Worm (Caenorhabditis elegans) whole organism, dauer: ENCODE measurements around the gene F40G9.19.

ENCODE experiments used
- unc-62 ChIP-seq: sonication (generic microtip); optimal IDR thresholded peaks from 2 replicates; lab custom pipeline; 2017; ENCODE audit warnings: missing biosample characterization, missing genetic modification reagents, missing genetic modification characterization

The F40G9.19 gene

DNA sequence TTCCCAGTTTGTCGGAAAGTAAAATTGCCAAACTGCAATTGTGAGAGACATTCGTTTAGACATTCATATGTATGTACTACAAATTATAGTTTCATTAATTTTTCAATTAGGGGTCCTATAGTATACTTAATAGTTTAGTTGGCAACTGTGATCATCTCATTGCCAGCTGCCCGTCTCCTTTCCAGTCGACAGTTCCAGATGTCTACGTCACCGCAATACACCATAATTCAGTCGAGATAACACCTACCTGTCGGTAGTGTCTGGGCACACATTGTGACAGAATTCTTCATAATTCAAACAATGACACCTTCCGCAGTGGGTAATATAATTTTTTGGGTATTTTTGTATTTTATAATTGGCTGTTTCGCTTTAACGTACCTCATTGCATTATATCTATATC is at the start of gene F40G9.19:
Gene F40G9.19, plus strand, starts transcription at position 301 of the 400 bp plus-strand sequence.
- TF ChIP-seq unc-62 (GFP tag; lab: Kevin White, UChicago), result no peak

DNA sequence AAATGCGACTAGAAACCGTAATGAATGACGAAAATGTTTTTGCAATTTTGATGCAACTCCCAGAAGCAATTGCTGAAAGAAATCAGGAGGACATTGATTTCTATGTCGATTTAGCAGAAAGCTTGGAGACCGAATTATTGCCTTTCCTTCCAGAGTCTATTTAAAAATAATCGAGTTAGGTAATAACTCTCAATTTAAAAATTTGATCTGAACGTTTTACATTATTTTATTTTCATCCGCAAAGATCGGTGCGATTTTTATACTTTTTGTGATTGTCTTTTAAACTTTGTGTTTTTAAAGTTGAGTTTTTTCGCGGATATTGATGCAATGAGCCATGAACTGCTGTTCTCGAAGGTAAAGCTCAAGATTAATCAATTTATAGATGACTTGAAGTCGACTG is 49.1 kb upstream of the F40G9.19 start, which contains the start of gene pals-23:
Gene pals-23, plus strand, starts transcription at position 301 of the 400 bp plus-strand sequence.
- no peak for TF ChIP-seq unc-62 (GFP tag; lab: Kevin White, UChicago)

DNA sequence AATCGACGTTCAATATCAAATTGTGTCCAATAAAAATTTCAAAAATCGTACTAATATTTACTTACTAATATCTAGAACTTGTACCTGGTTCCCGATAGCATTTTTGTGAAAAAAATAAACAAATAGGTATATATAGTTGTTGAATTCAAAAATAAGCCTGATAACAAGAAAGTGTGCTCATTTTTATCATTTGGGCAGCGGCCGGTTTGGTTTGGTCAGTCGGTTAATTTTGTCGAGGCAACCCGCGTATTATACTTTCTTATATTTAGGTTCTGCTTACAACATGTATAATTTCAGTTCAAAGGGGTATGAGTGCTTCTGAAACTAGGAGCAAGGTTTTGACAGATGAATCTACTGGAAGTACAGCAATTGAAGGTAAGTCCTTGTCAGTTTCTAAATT is 43.0 kb upstream of the F40G9.19 start, which contains the start of the genes nhr-280 and C29F9.2:
Gene nhr-280, minus strand, starts transcription at position 101 of the 400 bp plus-strand sequence.
Gene C29F9.2, plus strand, starts transcription at position 298 of the 400 bp plus-strand sequence.
- TF ChIP-seq unc-62 (GFP tag; lab: Kevin White, UChicago), result no peak

DNA sequence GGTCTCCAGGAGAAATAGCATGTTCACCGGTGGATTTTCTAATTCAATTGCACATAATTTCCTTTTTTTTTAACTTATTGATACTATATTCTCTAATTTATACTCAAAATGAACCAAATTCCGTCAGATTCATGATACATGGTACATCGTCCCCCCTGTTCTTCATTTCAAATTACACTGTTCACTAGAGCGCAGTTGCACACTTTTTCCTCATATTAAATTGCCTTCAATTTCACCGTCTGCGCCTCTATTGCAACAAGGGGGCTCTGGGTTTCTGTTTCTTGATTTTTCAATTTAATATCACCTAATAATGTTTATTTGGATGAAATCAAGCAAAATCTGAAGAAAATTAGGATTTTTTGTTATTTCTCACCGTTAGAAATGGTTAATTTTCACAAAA is 42.0 kb upstream of the F40G9.19 start:
- TF ChIP-seq unc-62 (GFP tag; lab: Kevin White, UChicago), result no peak

DNA sequence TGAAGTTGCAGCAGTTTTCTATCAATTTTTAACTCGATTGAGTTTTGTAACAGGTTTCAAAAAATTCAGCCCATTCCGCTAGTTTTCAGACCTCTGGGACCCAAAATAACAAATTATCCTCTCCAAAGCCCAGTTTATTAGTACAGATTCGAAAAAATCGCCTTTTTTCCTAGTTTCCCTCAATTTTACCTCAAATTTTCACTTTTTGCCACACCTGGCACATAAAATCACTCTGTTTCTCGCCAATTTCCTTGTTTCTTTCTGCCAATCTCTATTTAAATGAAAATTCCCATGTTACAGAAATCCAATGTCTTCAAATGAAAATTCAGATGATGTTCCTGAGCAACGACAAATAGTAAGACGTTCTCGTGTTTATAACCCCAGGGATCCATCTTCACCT is 41.5 kb upstream of the F40G9.19 start, which contains the start of gene pals-22:
Gene pals-22, plus strand, starts transcription at position 301 of the 400 bp plus-strand sequence.
- no peak for TF ChIP-seq unc-62 (GFP tag; lab: Kevin White, UChicago)

DNA sequence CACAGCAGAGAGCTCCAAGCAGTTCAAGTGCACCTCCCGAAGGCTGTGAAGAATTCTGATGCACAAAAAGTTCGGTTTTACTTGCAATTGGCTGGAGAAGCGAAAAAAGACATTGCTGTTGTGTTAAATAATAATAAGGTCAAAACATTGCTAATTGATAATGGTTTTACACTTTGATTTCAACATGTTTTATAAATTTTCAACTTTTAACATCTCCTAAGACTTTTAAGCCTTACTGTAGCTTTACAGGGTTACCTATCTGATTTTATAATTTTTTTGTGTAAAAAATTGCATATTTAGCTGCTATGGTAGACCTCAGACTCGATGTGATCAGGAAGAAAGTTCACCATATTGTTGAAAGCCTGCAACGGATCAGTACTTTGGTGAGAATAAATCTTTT is 39.4 kb upstream of the F40G9.19 start, which contains the start of gene pals-25:
Gene pals-25, plus strand, starts transcription at position 301 of the 400 bp plus-strand sequence.
- no peak for TF ChIP-seq unc-62 (GFP tag; lab: Kevin White, UChicago)

DNA sequence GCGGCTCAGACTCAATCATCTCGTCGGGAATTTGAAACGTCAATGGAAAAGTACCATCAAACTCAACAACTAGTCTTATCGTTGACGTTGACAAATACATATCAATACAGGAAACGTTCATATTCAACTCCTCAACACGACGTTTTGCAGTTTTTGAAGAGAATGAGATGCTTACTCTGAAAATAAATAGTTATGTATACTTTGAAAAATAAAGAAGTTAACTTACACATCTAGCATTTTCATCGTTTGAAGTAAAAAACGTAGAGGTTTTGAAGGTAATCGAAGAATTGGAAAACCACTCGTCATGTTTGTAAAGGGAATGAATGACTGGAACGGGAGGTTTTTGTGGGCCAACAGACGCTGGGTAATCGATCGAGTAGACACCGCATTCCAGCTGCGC is 32.7 kb upstream of the F40G9.19 start, which contains the start of gene fbxb-81:
Gene fbxb-81, minus strand, starts transcription at position 314 of the 400 bp plus-strand sequence.
- TF ChIP-seq unc-62 (GFP tag; lab: Kevin White, UChicago), result no peak

DNA sequence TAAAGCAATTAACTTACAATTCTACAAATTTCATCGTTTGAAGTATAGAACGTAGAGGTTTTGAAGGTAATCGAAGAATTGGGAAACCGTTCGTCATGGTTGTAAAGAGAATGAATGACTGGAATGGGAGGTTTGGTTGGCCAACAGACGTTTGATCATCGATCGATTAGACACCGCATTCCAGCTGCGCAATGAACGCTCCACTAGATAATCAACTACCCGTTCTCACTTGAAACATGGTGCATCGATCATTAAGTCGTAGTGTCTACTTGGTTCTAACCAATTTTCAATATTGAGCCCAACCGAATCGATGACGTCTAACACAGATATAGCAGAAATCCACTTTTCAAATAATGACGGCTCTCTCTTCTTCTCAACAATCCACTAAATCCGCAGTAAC is 30.5 kb upstream of the F40G9.19 start, which contains the start of gene fbxb-82:
Gene fbxb-82, minus strand, starts transcription at position 101 of the 400 bp plus-strand sequence.
- no peak for TF ChIP-seq unc-62 (GFP tag; lab: Kevin White, UChicago)

DNA sequence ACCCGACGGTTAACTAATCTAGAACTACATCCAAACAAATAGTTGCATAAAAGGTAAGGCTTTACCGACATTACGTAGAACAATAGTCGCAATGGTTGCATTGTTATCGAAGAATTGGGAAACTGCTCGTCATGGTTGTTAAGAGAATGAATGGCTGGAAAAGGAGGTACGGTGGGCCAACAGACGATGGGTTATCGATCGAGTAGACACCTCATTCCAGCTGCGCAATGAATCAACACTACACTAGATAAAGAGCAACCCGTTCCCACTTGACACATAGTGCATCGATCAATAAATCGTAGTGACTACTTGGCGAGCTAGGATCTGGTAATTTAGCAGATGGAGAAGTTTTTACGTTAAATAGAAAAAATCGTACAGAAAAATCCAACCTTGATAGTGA is 28.5 kb upstream of the F40G9.19 start, which contains the start of the genes T17A3.12 and fbxb-83:
Gene T17A3.12, minus strand, starts transcription at position 101 of the 400 bp plus-strand sequence.
Gene fbxb-83, minus strand, starts transcription at position 134 of the 400 bp plus-strand sequence.
- no peak for TF ChIP-seq unc-62 (GFP tag; lab: Kevin White, UChicago)

DNA sequence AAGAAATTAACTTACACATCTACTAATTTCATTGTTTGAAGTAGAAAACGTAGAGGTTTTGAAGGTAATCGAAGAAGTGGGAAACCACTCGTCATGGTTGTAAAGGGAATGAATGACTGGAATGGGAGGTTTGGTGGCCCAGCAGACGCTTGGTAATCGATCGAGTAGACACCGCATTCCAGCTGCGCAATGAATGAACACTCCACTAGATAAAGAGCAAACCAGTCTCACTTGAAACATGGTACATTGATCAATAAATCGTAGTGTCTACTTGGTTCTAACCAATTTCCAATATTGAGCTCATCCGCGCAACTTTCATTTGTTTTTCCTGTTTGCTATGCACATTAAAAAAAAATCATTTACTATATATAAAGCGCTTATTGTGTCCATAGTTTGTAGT is 27.2 kb upstream of the F40G9.19 start, which contains the start of gene fbxb-84:
Gene fbxb-84, minus strand, starts transcription at position 101 of the 400 bp plus-strand sequence.
- TF ChIP-seq unc-62 (GFP tag; lab: Kevin White, UChicago), result no peak

DNA sequence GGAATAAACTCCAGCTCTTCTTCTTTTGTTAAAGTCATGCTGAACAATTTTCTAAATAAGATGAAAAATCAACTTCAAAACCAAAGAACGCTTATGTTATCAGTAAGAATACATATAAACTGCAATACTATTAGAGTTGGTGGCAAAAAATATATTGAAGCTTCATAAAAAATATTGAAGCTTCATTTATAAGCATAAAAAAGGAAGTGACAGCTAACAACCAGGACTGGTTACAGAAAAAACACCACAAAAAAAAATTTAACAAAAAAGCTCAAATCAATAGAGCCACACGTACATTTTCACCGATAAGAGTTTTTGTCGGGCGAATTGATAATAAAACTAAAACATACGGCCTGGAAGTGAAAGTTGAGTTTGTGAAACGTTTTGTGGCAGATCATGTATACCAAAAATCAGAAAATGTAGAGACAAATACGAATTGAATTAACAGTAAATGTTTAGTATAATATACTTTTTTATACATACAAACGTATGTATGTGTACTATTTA is 26.0 kb upstream of the F40G9.19 start, which contains the start of gene sqst-5:
Gene sqst-5, minus strand, starts transcription at position 51 of the 507 bp plus-strand sequence.
- no peak for TF ChIP-seq unc-62 (GFP tag; lab: Kevin White, UChicago)

DNA sequence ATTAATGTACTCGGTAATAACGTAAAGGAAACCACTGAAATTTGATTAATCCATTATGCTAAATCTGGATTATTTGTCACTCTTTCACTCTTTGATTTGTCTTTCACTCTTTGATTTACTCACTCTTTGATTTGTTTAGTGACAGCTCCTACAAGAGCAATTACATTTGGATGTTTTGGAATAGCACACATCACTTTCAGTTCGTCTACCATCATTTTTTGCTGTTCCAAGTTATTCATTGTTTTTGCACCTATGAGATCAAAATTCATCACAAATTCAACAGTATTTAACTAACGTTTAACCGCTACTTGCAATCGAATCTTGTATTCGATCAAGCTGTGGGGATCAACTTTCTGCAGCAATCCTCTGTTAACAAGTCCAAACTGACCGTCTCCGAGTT is 24.5 kb upstream of the F40G9.19 start:
- no peak for TF ChIP-seq unc-62 (GFP tag; lab: Kevin White, UChicago)

DNA sequence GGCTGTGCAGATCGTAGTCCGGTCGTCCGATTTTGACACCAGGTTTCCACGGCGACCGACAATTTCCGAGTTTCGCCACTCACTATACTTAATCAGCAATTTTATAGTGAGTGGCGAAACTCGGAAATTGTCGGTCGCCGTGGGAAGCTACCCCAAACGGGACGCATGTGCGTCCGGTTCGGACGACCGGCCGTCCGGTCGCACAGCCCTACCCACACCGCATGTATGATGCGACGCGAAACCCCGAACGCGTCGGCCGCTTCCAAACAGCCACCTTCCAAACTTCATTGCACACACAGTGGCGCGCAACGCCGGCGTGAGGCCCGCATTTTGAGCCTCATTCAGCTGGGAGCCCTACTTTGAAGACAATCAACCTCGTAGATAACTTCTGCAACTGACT is 22.5 kb upstream of the F40G9.19 start:
- no peak for TF ChIP-seq unc-62 (GFP tag; lab: Kevin White, UChicago)

DNA sequence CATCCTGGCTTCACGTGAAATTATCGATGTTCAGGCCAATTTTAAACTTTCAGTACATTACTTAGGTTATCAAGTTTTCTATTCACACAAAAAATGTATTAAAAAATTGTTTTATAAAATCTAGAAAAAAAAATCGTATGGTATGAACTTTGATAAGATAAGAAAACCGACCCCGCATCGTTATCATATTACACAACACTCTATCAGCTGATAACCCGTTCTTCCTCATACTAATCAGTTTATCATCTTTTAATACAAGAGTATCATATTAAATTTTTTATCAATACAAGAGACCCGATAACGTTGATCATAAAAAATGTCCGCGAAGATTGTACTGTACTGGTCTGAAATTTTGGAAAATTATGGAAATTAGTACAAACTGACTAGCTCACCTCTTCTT is 19.4 kb upstream of the F40G9.19 start:
- no peak for TF ChIP-seq unc-62 (GFP tag; lab: Kevin White, UChicago)

DNA sequence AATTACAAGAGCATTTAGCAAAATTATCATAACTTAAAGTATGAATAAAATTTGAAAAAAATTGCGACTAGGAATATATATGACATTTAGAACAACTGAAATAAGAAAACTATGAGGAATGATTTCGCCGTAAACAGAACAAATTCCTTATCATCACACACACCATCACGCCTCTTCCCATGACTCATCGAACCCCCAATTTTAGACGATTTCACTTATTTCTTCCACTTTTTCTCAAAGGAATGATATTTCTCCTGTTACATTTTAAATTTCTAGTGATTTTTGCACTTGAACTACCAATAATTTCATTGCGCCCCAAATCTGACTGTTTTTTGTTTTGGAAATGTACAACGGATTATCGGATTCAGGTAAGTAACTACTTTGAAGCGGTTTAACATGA is 17.0 kb upstream of the F40G9.19 start, which contains the start of the genes zig-13 and ver-1:
Gene zig-13, minus strand, starts transcription at position 101 of the 400 bp plus-strand sequence.
Gene ver-1, plus strand, starts transcription at position 180 of the 400 bp plus-strand sequence.
- no peak for TF ChIP-seq unc-62 (GFP tag; lab: Kevin White, UChicago)

DNA sequence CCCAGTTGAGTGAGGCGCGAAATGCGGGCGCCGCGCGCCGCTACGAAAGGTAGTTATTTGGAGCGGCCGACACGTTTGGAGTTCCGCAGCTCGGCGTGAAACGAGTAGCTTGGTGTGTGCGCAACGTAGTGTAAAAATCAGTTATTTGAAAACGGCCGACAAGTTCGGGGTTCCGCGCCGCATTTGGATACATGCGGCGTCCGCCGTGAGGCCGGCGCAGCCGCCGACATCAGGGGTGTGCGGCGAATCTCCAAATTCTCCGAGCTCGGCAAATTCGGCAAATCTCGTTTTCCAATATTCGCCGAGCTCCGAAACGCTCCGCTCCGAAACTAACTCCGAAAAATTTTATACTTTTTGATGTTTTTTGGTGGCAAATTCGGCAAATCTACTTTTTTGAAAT is 15.6 kb upstream of the F40G9.19 start:
- no peak for TF ChIP-seq unc-62 (GFP tag; lab: Kevin White, UChicago)
